Worm (Caenorhabditis elegans): ENCODE results near the gene F57C12.2.

The F57C12.2 gene

ce11 chrX:535728-536127 lies 15.5 kb downstream of the F57C12.2 start, which contains the start of gene F28C10.3 (continued):
- TF ChIP-seq dpl-1 (GFP tag; optimal IDR thresholded peaks at IDR 0.05): no peak
- no peak for TF ChIP-seq ceh-79 (tag; optimal IDR thresholded peaks at IDR 0.05)
- no peak for TF ChIP-seq bed-1 (GFP tag; IDR thresholded peaks at IDR 0.05)
- no peak for TF ChIP-seq egrh-3 (GFP tag; IDR thresholded peaks at IDR 0.05)
- no peak for TF ChIP-seq lsl-1 (GFP tag; optimal IDR thresholded peaks at IDR 0.05)
- TF ChIP-seq ceh-40 (GFP tag; IDR thresholded peaks at IDR 0.05): no peak
- TF ChIP-seq F10E7.11 (tag; optimal IDR thresholded peaks at IDR 0.05): no peak
- TF ChIP-seq dpff-1 (tag; optimal IDR thresholded peaks at IDR 0.05): no peak

ce11 chrX:530909-531308 lies 20.3 kb downstream of the F57C12.2 start, which contains the start of gene B0310.6:
B0310.6 (minus strand) TSS chrX:531009.
- TF ChIP-seq ceh-100 (GFP tag; IDR thresholded peaks at IDR 0.05) (no peak), repo-1 (tag; optimal IDR thresholded peaks at IDR 0.05) (no peak), F49E8.2 (tag; optimal IDR thresholded peaks at IDR 0.05; ENCODE audit: insufficient read depth) (no peak), ama-1 (optimal IDR thresholded peaks at IDR 0.05) (no peak), ama-1 (GFP tag; optimal IDR thresholded peaks at IDR 0.05) (no peak), attf-3 (GFP tag; conservative IDR thresholded peaks at IDR 0.05) (no peak), zfh-2 (GFP tag; conservative IDR thresholded peaks at IDR 0.05) (no peak), ekl-4 (GFP tag; IDR thresholded peaks at IDR 0.05) (no peak), snpc-3.4 (tag; optimal IDR thresholded peaks at IDR 0.05) (no peak), gei-17 (GFP tag; optimal IDR thresholded peaks at IDR 0.05) (no peak), lsy-27 (tag; optimal IDR thresholded peaks at IDR 0.05; ENCODE audit: borderline replicate concordance, insufficient read depth) (no peak), ztf-28 (GFP tag; IDR thresholded peaks at IDR 0.05) (no peak)

- TF ChIP-seq nhr-80 (tag; optimal IDR thresholded peaks at IDR 0.05) (peak; percentile 70), dpff-1 (tag; optimal IDR thresholded peaks at IDR 0.05) (no peak)
Measured at ce11 chrX:530011-530410, 21.2 kb downstream of the F57C12.2 start, which contains the start of gene ugt-46. ugt-46 (minus strand) TSS chrX:530289.

ce11 chrX:529386-529785 lies 21.8 kb downstream of the F57C12.2 start:
- TF ChIP-seq B0261.1 (tag; optimal IDR thresholded peaks at IDR 0.05) (no peak), nhr-27 (tag; optimal IDR thresholded peaks at IDR 0.05) (no peak), lin-40 (tag; optimal IDR thresholded peaks at IDR 0.05) (no peak), bed-2 (GFP tag; IDR thresholded peaks at IDR 0.05) (no peak), mes-4 (tag; optimal IDR thresholded peaks at IDR 0.05) (no peak), ztf-22 (GFP tag; optimal IDR thresholded peaks at IDR 0.05) (no peak), sptf-2 (GFP tag; optimal IDR thresholded peaks at IDR 0.05) (no peak), hlh-26 (GFP tag; conservative IDR thresholded peaks at IDR 0.05) (no peak), F23B12.7 (tag; optimal IDR thresholded peaks at IDR 0.05; ENCODE audit: insufficient read depth) (no peak), C17E4.6 (GFP tag; IDR thresholded peaks at IDR 0.05) (no peak), lsy-27 (tag; optimal IDR thresholded peaks at IDR 0.05; ENCODE audit: borderline replicate concordance, insufficient read depth) (no peak), attf-6 (GFP tag; IDR thresholded peaks at IDR 0.05) (no peak)

ce11 chrX:528761-529160 lies 22.4 kb downstream of the F57C12.2 start:
- no peak for TF ChIP-seq F22D6.2 (tag; optimal IDR thresholded peaks at IDR 0.05)
- TF ChIP-seq Y53F4B.3 (GFP tag; IDR thresholded peaks at IDR 0.05): no peak
- no peak for TF ChIP-seq snpc-1.3 (tag; optimal IDR thresholded peaks at IDR 0.05; ENCODE audit: insufficient read depth)
- peak; percentile 61; the same call in 1 of the 2 replicates for TF ChIP-seq zfh-2 (GFP tag; conservative IDR thresholded peaks at IDR 0.05)
